Comparison of ENCODE assay signal across 1 worm cellular context in the genomic region with DNA sequence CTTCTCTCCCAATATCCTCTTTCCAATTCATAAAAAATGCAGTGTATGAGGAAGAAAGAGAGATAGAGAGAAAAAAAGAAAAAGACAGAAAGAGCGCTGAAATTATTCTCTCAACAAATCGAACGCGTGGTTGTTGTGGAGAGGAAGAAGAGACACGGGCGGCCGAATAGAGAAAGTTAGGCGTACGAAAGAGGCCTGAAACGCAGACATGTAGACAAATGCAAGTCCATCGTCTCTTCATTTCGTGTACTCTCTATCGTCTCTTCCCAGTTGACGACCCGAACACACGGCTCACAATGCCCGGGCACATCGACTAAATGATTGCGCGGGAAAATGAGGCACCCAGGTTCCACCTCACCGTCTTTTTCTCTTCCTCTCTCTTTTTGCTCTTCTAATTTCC.
TF ChIP-seq lines count a peak whose summit lies in the region.

No protein-coding gene starts in this region.

TF ChIP-seq in whole organism, L4 larva, 104 proteins besides CTCF, POLR2A, EP300 and RAD21 (continued from another document):
- TF ChIP-seq unc-62 (GFP tag; optimal IDR thresholded peaks at IDR 0.05 in 1 of 2; lab: Kevin White, UChicago) (peak in 1 of 2 experiments; percentile 39), unc-62 (tag; optimal IDR thresholded peaks at IDR 0.05; lab: Kevin White, UChicago) (no peak), pqm-1 (tag; optimal IDR thresholded peaks at IDR 0.05; lab: Kevin White, UChicago) (peak; percentile 43), pha-4 (GFP tag; IDR thresholded peaks at IDR 0.05; lab: Robert Waterston, UW) (no peak), pha-4 (tag; optimal IDR thresholded peaks at IDR 0.05; lab: Kevin White, UChicago) (no peak), lsy-2 (tag; optimal IDR thresholded peaks at IDR 0.05; lab: Kevin White, UChicago) (peak; percentile 52 to 76), egl-43 (GFP tag; IDR thresholded peaks at IDR 0.05; lab: Robert Waterston, UW) (0 out of 2 replicates have a peak, but pooled peaks have one; percentile 69), F26F4.8 (GFP tag; conservative IDR thresholded peaks at IDR 0.05; lab: Robert Waterston, UW) (no peak)
